Worm (Caenorhabditis elegans) whole organism, L4 larva: ENCODE measurements around the gene clec-43.

Experiments
- R02D3.7 ChIP-seq: fragments of 150-350 bp; sonication (generic microtip); optimal IDR thresholded peaks from 3 replicates; lab custom pipeline; 2014; ENCODE audit warnings: missing biosample characterization, missing genetic modification characterization
- T20F7.1 ChIP-seq: fragments of 200-800 bp; sonication (Bioruptor generic); optimal IDR thresholded peaks from 2 replicates; lab custom pipeline; 2018; ENCODE audit warnings: mild to moderate bottlenecking, missing genetic modification characterization, missing compliant biosample characterization
- Y105C5A.15 ChIP-seq: fragments of 200-800 bp; sonication (Bioruptor generic); IDR thresholded peaks from 2 replicates; pipeline ENCODE4 v1.3.6; 2022; ENCODE audit warnings: missing genetic modification characterization, missing compliant biosample characterization
- Y48G9A.11 ChIP-seq: fragments of 200-800 bp; sonication (Bioruptor generic); IDR thresholded peaks from 2 replicates; pipeline ENCODE4 v1.3.6; 2022; ENCODE audit warnings: missing genetic modification reagents, missing genetic modification characterization, missing compliant biosample characterization
- ZK337.2 ChIP-seq: fragments of 200-800 bp; sonication (Bioruptor generic); IDR thresholded peaks from 2 replicates; pipeline ENCODE4 v1.3.6; 2022; ENCODE audit warnings: missing genetic modification reagents, missing genetic modification characterization, missing compliant biosample characterization
- ZK546.5 ChIP-seq, 2 experiments: sonication (generic microtip); optimal IDR thresholded peaks; 2 replicates each; lab custom pipeline; 2017; ENCODE audit warnings: missing biosample characterization in 2 of 2, missing genetic modification characterization in 2 of 2
- ceh-32 ChIP-seq: sonication (generic microtip); optimal IDR thresholded peaks from 2 replicates; lab custom pipeline; 2016; ENCODE audit warnings: mild to moderate bottlenecking, missing genetic modification characterization, missing compliant biosample characterization; ENCODE audit not compliant: poor library complexity
- ceh-44 ChIP-seq: fragments of 200-800 bp; sonication (Bioruptor generic); IDR thresholded peaks from 2 replicates; pipeline ENCODE4 v1.3.6; 2022; ENCODE audit warnings: missing genetic modification reagents, missing genetic modification characterization, missing compliant biosample characterization
- daf-16 ChIP-seq, 3 experiments: sonication (generic microtip); optimal IDR thresholded peaks; 2 replicates each; lab custom pipeline; 2016 to 2017; ENCODE audit warnings: missing genetic modification characterization in 3 of 3, missing genetic modification reagents in 3 of 3, mild to moderate bottlenecking in 2 of 3, missing compliant biosample characterization in 2 of 3, missing biosample characterization in 1 of 3, moderate library complexity in 1 of 3
- daf-8 ChIP-seq: fragments of 200-800 bp; sonication (Bioruptor generic); IDR thresholded peaks from 2 replicates; pipeline ENCODE4 v1.3.6; 2022; ENCODE audit warnings: missing genetic modification characterization, missing compliant biosample characterization
- dmd-6 ChIP-seq: fragments of 200-800 bp; sonication (Bioruptor generic); IDR thresholded peaks from 2 replicates; pipeline ENCODE4 v1.3.6; 2022; ENCODE audit warnings: missing genetic modification reagents, missing genetic modification characterization, missing compliant biosample characterization
- dmd-9 ChIP-seq: fragments of 200-800 bp; sonication (Bioruptor generic); IDR thresholded peaks from 2 replicates; pipeline ENCODE4 v1.3.6; 2022; ENCODE audit warnings: missing genetic modification reagents, missing genetic modification characterization, missing compliant biosample characterization
- duxl-1 ChIP-seq: sonication (generic microtip); optimal IDR thresholded peaks from 2 replicates; lab custom pipeline; 2016; ENCODE audit warnings: mild to moderate bottlenecking, missing genetic modification characterization, moderate library complexity, missing compliant biosample characterization; ENCODE audit not compliant: poor library complexity
- egl-43 ChIP-seq: fragments of 200-800 bp; sonication (Bioruptor generic); IDR thresholded peaks from 2 replicates; pipeline ENCODE4 v1.3.6; 2022; ENCODE audit warnings: missing genetic modification reagents, missing genetic modification characterization, missing compliant biosample characterization
- hmg-1.1 ChIP-seq: fragments of 200-800 bp; sonication (Bioruptor generic); IDR thresholded peaks from 2 replicates; pipeline ENCODE4 v1.3.6; 2022; ENCODE audit warnings: missing genetic modification reagents, missing genetic modification characterization, missing compliant biosample characterization
- jun-1 ChIP-seq: fragments of 150-350 bp; optimal IDR thresholded peaks from 2 replicates; lab custom pipeline; 2014; ENCODE audit warnings: missing biosample characterization, missing genetic modification reagents, missing genetic modification characterization
- lim-7 ChIP-seq: fragments of 200-800 bp; sonication (Bioruptor generic); IDR thresholded peaks from 2 replicates; pipeline ENCODE4 v1.3.6; 2022; ENCODE audit warnings: missing genetic modification characterization, missing compliant biosample characterization
- lin-13 ChIP-seq: fragments of 150-350 bp; optimal IDR thresholded peaks from 2 replicates; lab custom pipeline; 2014; ENCODE audit warnings: missing biosample characterization, missing genetic modification reagents, missing genetic modification characterization
- lin-29 ChIP-seq: fragments of 200-800 bp; sonication (Bioruptor generic); IDR thresholded peaks from 2 replicates; pipeline ENCODE4 v1.3.6; 2022; ENCODE audit warnings: missing genetic modification reagents, missing genetic modification characterization, missing compliant biosample characterization
- lin-38 ChIP-seq: fragments of 200-800 bp; sonication (Bioruptor generic); IDR thresholded peaks from 2 replicates; pipeline ENCODE4 v1.3.6; 2022; ENCODE audit warnings: missing genetic modification reagents, missing genetic modification characterization, missing compliant biosample characterization
- lir-3 ChIP-seq: sonication (generic microtip); optimal IDR thresholded peaks from 2 replicates; lab custom pipeline; 2016; ENCODE audit warnings: mild to moderate bottlenecking, missing genetic modification characterization, missing compliant biosample characterization
- madf-5 ChIP-seq, 2 experiments: fragments of 200-800 bp; sonication (Bioruptor generic); IDR thresholded peaks; 2 replicates each; pipeline ENCODE4 v1.3.6; 2022; ENCODE audit warnings: missing compliant biosample characterization in 2 of 2, missing genetic modification characterization in 2 of 2
- mdt-29 ChIP-seq: fragments of 200-800 bp; sonication (Bioruptor generic); IDR thresholded peaks from 2 replicates; pipeline ENCODE4 v1.3.6; 2022; ENCODE audit warnings: missing genetic modification reagents, missing genetic modification characterization, missing compliant biosample characterization
- mxl-3 ChIP-seq: fragments of 200-800 bp; sonication (Bioruptor generic); optimal IDR thresholded peaks from 2 replicates; lab custom pipeline; 2018; ENCODE audit warnings: mild to moderate bottlenecking, missing genetic modification characterization, missing compliant biosample characterization
- nhr-102 ChIP-seq: sonication (generic microtip); optimal IDR thresholded peaks from 2 replicates; lab custom pipeline; 2016; ENCODE audit warnings: mild to moderate bottlenecking, missing genetic modification characterization, moderate library complexity, missing compliant biosample characterization
- nhr-11 ChIP-seq: fragments of 150-350 bp; optimal IDR thresholded peaks from 2 replicates; lab custom pipeline; 2014; ENCODE audit warnings: missing biosample characterization, missing genetic modification characterization
- nhr-111 ChIP-seq: fragments of 200-800 bp; sonication (Bioruptor generic); optimal IDR thresholded peaks from 2 replicates; lab custom pipeline; 2018; ENCODE audit warnings: mild to moderate bottlenecking, missing genetic modification characterization, missing compliant biosample characterization
- nhr-237 ChIP-seq: sonication (generic microtip); optimal IDR thresholded peaks from 2 replicates; lab custom pipeline; 2017; ENCODE audit warnings: missing biosample characterization, missing genetic modification characterization
- nhr-28 ChIP-seq: fragments of 150-350 bp; optimal IDR thresholded peaks from 2 replicates; lab custom pipeline; 2014; ENCODE audit warnings: missing biosample characterization, missing genetic modification characterization
- nhr-48 ChIP-seq: sonication (generic microtip); optimal IDR thresholded peaks from 2 replicates; lab custom pipeline; 2016; ENCODE audit warnings: mild to moderate bottlenecking, missing genetic modification characterization, missing compliant biosample characterization
- nhr-76 ChIP-seq: fragments of 150-350 bp; optimal IDR thresholded peaks from 2 replicates; lab custom pipeline; 2014; ENCODE audit warnings: missing biosample characterization, missing genetic modification characterization
- pha-4 ChIP-seq, 2 experiments: fragments of 150-350 bp in 1 of 2; fragments of 200-800 bp in 1 of 2; sonication (Bioruptor generic) in 1 of 2; IDR thresholded peaks in 1 of 2; optimal IDR thresholded peaks in 1 of 2; 2 replicates each; pipeline versions ENCODE4 v1.3.6 to Lab custom; 2014 to 2022; ENCODE audit warnings: missing genetic modification characterization in 2 of 2, missing genetic modification reagents in 2 of 2, missing biosample characterization in 1 of 2, missing compliant biosample characterization in 1 of 2
- pqm-1 ChIP-seq: sonication (generic microtip); optimal IDR thresholded peaks from 2 replicates; lab custom pipeline; 2017; ENCODE audit warnings: missing biosample characterization, missing genetic modification characterization
- set-16 ChIP-seq: fragments of 200-800 bp; sonication (Bioruptor generic); IDR thresholded peaks from 2 replicates; pipeline ENCODE4 v1.3.6; 2022; ENCODE audit warnings: missing genetic modification reagents, missing genetic modification characterization, missing compliant biosample characterization
- snpc-4 ChIP-seq: fragments of 150-350 bp; optimal IDR thresholded peaks from 2 replicates; lab custom pipeline; 2014; ENCODE audit warnings: missing biosample characterization, missing genetic modification characterization
- unc-62 ChIP-seq, 3 experiments: fragments of 150-350 bp in 1 of 3; sonication (generic microtip); optimal IDR thresholded peaks in 2 of 3; peaks in 1 of 3; 1 replicate in 1 of 3; 2 replicates in 2 of 3; lab custom pipeline; 2014 to 2017; ENCODE audit warnings: missing biosample characterization in 3 of 3, missing genetic modification characterization in 3 of 3, missing genetic modification reagents in 3 of 3, missing genotype in 1 of 3
- vab-7 ChIP-seq: fragments of 200-800 bp; sonication (Bioruptor generic); IDR thresholded peaks from 2 replicates; pipeline ENCODE4 v1.3.6; 2022; ENCODE audit warnings: missing genetic modification reagents, missing genetic modification characterization, missing compliant biosample characterization
- zfp-2 ChIP-seq: sonication (generic microtip); optimal IDR thresholded peaks from 2 replicates; lab custom pipeline; 2016; ENCODE audit warnings: mild to moderate bottlenecking, missing genetic modification characterization, missing compliant biosample characterization
- ztf-11 ChIP-seq: fragments of 150-350 bp; optimal IDR thresholded peaks from 2 replicates; lab custom pipeline; 2014; ENCODE audit warnings: missing biosample characterization, missing genetic modification characterization

clec-43 gene

DNA sequence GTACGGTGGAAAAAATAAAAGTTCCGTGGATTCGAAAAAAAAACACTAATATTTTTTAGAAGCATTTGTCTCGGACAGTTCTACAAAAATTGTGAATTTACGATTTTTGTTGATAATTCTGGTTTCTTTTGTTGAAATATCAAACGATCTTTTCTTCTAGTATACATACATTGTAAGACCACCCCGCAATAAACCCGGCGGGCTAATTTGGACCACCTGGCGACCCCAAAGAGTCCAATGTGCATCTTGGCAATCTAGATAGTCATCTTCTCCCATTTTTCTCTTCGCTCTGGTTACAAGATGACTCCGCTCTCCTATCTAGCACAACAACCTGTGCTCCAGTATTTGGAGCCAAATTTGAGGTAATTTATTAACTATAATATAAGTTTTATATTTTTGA, 28.1 kb upstream of the clec-43 start, which contains the start of gene fbxc-29:
fbxc-29 (plus strand) TSS at position 301 of the 400 bp plus-strand sequence.
- TF ChIP-seq Y105C5A.15 (GFP tag; lab: Robert Waterston, UW) (no peak), jun-1 (tag; lab: Kevin White, UChicago) (no peak), snpc-4 (tag; lab: Kevin White, UChicago) (no peak), lin-13 (GFP tag; lab: Kevin White, UChicago) (no peak)

DNA sequence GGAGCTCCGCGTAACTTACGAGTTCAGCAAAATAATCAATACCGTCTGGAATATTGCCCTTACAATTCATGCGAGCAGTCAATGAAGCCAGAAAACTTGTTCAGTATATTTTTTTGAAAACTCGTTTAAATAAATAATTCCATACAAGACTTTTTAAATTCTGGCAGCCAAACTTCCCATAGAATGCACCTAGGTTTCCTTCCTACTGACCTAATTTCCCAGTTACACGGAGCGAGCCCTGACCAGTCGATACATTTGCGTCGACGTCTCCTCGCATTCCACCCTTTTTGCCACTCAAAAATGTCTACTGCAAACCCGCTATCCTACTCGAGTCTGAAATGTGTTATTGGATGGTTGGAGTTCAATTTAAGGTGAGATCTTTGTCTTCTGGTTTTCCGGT, 26.5 kb upstream of the clec-43 start, which contains the start of gene fbxc-30:
fbxc-30 (plus strand) TSS at position 301 of the 400 bp plus-strand sequence.
- TF ChIP-seq pha-4 (GFP tag; IDR thresholded peaks at IDR 0.05; lab: Robert Waterston, UW) = no peak
- no peak for TF ChIP-seq pha-4 (tag; optimal IDR thresholded peaks at IDR 0.05; lab: Kevin White, UChicago)

DNA sequence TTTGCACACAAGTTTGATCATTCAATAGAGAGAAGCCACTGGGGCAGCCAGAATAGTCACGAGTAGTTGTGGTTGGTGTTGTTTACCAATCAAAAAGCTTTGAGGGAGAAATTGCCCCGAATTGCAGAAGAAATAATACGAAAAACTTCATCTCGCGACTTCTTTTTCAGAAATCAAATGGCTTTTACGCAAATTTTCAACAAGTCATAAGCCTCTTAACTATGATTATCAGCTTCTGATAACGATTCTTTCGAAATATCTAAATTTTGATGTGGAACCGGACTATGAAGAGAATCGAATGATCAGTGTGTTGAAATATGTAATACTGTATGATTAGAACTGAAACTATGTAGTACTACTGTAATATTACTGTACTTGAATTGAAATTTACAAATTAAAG, 23.5 kb upstream of the clec-43 start:
- no peak for TF ChIP-seq mxl-3 (GFP tag; lab: Kevin White, UChicago)
- no peak for TF ChIP-seq mdt-29 (GFP tag; lab: Robert Waterston, UW)
- no peak for TF ChIP-seq nhr-28
- no peak for TF ChIP-seq ZK546.5 (tag; optimal IDR thresholded peaks at IDR 0.05; lab: Kevin White, UChicago)
- TF ChIP-seq nhr-11 (tag; lab: Kevin White, UChicago) = no peak
- TF ChIP-seq nhr-111 (GFP tag; lab: Kevin White, UChicago) = no peak
- TF ChIP-seq madf-5 (GFP tag; IDR thresholded peaks at IDR 0.05; lab: Robert Waterston, UW) = no peak
- no peak for TF ChIP-seq daf-8 (GFP tag; lab: Robert Waterston, UW)
- TF ChIP-seq ZK337.2 = no peak
- no peak for TF ChIP-seq R02D3.7 (tag; lab: Kevin White, UChicago)
- TF ChIP-seq lin-13 (GFP tag; lab: Kevin White, UChicago) = no peak
- TF ChIP-seq dmd-9 (GFP tag; lab: Robert Waterston, UW) = no peak
- no peak for TF ChIP-seq lim-7
- TF ChIP-seq daf-16 (GFP tag; optimal IDR thresholded peaks at IDR 0.05; lab: Kevin White, UChicago) = no peak
- no peak for TF ChIP-seq daf-16 (tag; optimal IDR thresholded peaks at IDR 0.05; lab: Kevin White, UChicago)
- no peak for TF ChIP-seq lin-38
- no peak for TF ChIP-seq lin-29 (GFP tag; lab: Robert Waterston, UW)
- no peak for TF ChIP-seq duxl-1 (tag; lab: Kevin White, UChicago)
- TF ChIP-seq hmg-1.1 (GFP tag; lab: Robert Waterston, UW) = no peak
- TF ChIP-seq lir-3 (tag; lab: Kevin White, UChicago) = no peak
- TF ChIP-seq set-16 (GFP tag; lab: Robert Waterston, UW) = no peak

DNA sequence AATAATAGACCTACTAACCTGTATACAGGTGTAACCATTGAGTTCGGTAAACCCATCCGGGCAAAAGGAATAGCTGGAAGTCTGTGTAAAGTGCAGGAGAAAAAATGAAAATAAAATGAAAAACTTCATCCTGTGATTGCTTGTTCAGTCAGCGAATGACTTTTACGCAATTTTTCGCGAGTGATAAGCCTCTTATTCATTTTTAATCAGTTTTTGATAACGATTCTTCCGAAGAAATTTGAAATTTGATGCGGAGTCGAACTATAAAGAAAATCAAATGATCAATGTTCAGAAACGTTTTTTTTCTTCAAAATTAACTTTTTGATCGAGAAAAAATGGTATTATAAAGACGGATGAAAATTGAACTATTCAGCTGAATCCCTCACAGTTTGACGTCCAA, 21.1 kb upstream of the clec-43 start:
- no peak for TF ChIP-seq nhr-76
- peak in 1 of 2 experiments; percentile 56 for TF ChIP-seq unc-62 (GFP tag; optimal IDR thresholded peaks at IDR 0.05 in 1 of 2; lab: Kevin White, UChicago)
- no peak for TF ChIP-seq unc-62 (tag; optimal IDR thresholded peaks at IDR 0.05; lab: Kevin White, UChicago)
- TF ChIP-seq ceh-32 = no peak
- peak; percentile 83 for TF ChIP-seq pqm-1 (tag; lab: Kevin White, UChicago)
- TF ChIP-seq dmd-6 = peak; percentile 69
- TF ChIP-seq lin-29 (GFP tag; lab: Robert Waterston, UW) = no peak
- TF ChIP-seq vab-7 = no peak

DNA sequence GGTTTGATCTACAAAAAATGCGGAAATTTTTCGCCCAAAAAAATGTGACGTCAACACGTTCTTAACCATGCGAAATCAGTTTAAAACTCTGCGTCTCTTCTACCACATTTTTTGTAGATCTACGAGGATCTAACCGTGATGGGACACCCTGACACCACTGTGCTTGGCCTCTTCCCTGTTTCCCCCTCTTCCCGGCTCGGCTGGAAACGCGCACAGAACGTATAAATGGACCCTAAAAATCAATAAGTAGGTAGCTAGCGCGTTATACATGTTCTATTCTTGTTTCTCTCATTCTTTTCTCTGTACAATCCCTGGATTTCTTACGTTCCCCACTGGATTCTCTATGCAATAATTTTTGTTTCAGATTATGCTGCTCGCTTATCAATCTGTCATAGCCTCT, 20.3 kb upstream of the clec-43 start, which contains the start of gene fbxc-28:
fbxc-28 (plus strand) TSS at position 301 of the 400 bp plus-strand sequence.
- TF ChIP-seq zfp-2 (tag; lab: Kevin White, UChicago) (no peak), ztf-11 (tag; lab: Kevin White, UChicago) (no peak), T20F7.1 (no peak), Y48G9A.11 (GFP tag; lab: Robert Waterston, UW) (no peak), jun-1 (tag; lab: Kevin White, UChicago) (no peak), ceh-32 (no peak), nhr-102 (tag; lab: Kevin White, UChicago) (no peak), mxl-3 (GFP tag; lab: Kevin White, UChicago) (no peak), ZK546.5 (tag; optimal IDR thresholded peaks at IDR 0.05; lab: Kevin White, UChicago) (no peak), nhr-48 (tag; lab: Kevin White, UChicago) (no peak), ceh-44 (no peak), nhr-237 (tag; lab: Kevin White, UChicago) (no peak), egl-43 (GFP tag; lab: Robert Waterston, UW) (no peak)
